Worm (Caenorhabditis elegans) whole organism, early embryonic: ENCODE measurements around the gene eelo-2.

ENCODE experiments used
- B0310.2 ChIP-seq: sonication (generic microtip); optimal IDR thresholded peaks from 2 replicates; lab custom pipeline; 2016; ENCODE audit warnings: mild to moderate bottlenecking, missing genetic modification characterization, missing compliant biosample characterization
- F13C5.2 ChIP-seq: sonication (generic microtip); optimal IDR thresholded peaks from 2 replicates; lab custom pipeline; 2017; ENCODE audit warnings: mild to moderate bottlenecking, missing genetic modification characterization, inconsistent platforms, missing compliant biosample characterization
- aly-1 ChIP-seq: sonication (generic microtip); optimal IDR thresholded peaks from 2 replicates; lab custom pipeline; 2016; ENCODE audit warnings: missing genetic modification characterization, missing compliant biosample characterization
- ama-1 ChIP-seq: fragments of 150-350 bp; optimal IDR thresholded peaks from 2 replicates; lab custom pipeline; 2014
- ceh-13 ChIP-seq: fragments of 200-800 bp; sonication (Bioruptor generic); optimal IDR thresholded peaks from 2 replicates; lab custom pipeline; 2018; ENCODE audit warnings: mild to moderate bottlenecking, missing genetic modification characterization, missing compliant biosample characterization
- ceh-36 ChIP-seq: sonication (generic microtip); optimal IDR thresholded peaks from 2 replicates; lab custom pipeline; 2016; ENCODE audit warnings: missing genetic modification characterization, inconsistent platforms, missing compliant biosample characterization
- ets-7 ChIP-seq: sonication (generic microtip); optimal IDR thresholded peaks from 2 replicates; lab custom pipeline; 2016; ENCODE audit warnings: missing genotype, missing genetic modification characterization, missing compliant biosample characterization
- flt-1 ChIP-seq: fragments of 200-800 bp; sonication (Bioruptor generic); IDR thresholded peaks from 2 replicates; pipeline ENCODE4 v1.3.6; 2022; ENCODE audit warnings: missing genetic modification characterization, missing compliant biosample characterization
- hmbx-1 ChIP-seq: sonication (generic microtip); optimal IDR thresholded peaks from 2 replicates; lab custom pipeline; 2016; ENCODE audit warnings: mild to moderate bottlenecking, missing genetic modification characterization, missing compliant biosample characterization
- hmg-4 ChIP-seq: fragments of 200-800 bp; sonication (Bioruptor generic); optimal IDR thresholded peaks from 2 replicates; lab custom pipeline; 2018; ENCODE audit warnings: mild to moderate bottlenecking, missing genetic modification characterization, missing compliant biosample characterization
- hnd-1 ChIP-seq: sonication (generic microtip); optimal IDR thresholded peaks from 2 replicates; lab custom pipeline; 2016; ENCODE audit warnings: missing genetic modification characterization, missing compliant biosample characterization
- pes-1 ChIP-seq: fragments of 200-800 bp; sonication (Bioruptor generic); IDR thresholded peaks from 2 replicates; pipeline ENCODE4 v1.3.6; 2022; ENCODE audit warnings: missing genetic modification reagents, missing genetic modification characterization, missing compliant biosample characterization
- scrt-1 ChIP-seq: fragments of 200-800 bp; sonication (Bioruptor generic); IDR thresholded peaks from 2 replicates; pipeline ENCODE4 v1.3.6; 2022; ENCODE audit warnings: missing genetic modification characterization, missing compliant biosample characterization
- sea-1 ChIP-seq: fragments of 200-800 bp; sonication (Bioruptor generic); conservative IDR thresholded peaks from 2 replicates; pipeline ENCODE4 v1.3.6; 2022; ENCODE audit warnings: missing genetic modification characterization, missing compliant biosample characterization
- tbx-11 ChIP-seq: fragments of 200-800 bp; sonication (Bioruptor generic); IDR thresholded peaks from 2 replicates; pipeline ENCODE4 v1.3.6; 2022; ENCODE audit warnings: missing genetic modification characterization, missing compliant biosample characterization
- tbx-37 ChIP-seq: fragments of 200-800 bp; sonication (Bioruptor generic); conservative IDR thresholded peaks from 2 replicates; pipeline ENCODE4 v1.3.6; 2022; ENCODE audit warnings: missing genetic modification reagents, missing genetic modification characterization, missing compliant biosample characterization
- tra-4 ChIP-seq: sonication (generic microtip); optimal IDR thresholded peaks from 2 replicates; lab custom pipeline; 2017; ENCODE audit warnings: missing genetic modification characterization, missing compliant biosample characterization

Gene eelo-2

ce11 chrIV:17216048-17216447 lies 33.9 kb upstream of the eelo-2 start, which contains the start of gene Y116A8B.1:
Gene Y116A8B.1, plus strand, starts transcription at chrIV:17216348.
- TF ChIP-seq F13C5.2 (tag; lab: Kevin White, UChicago) (no peak), tbx-37 (GFP tag; lab: Robert Waterston, UW) (no peak), ceh-36 (tag; lab: Kevin White, UChicago) (no peak), hmbx-1 (tag; lab: Kevin White, UChicago) (no peak), pes-1 (no peak)

ce11 chrIV:17223474-17223873 lies 26.5 kb upstream of the eelo-2 start, which contains the start of gene Y116A8B.4:
Gene Y116A8B.4, plus strand, starts transcription at chrIV:17223774.
- TF ChIP-seq tra-4 (tag; lab: Kevin White, UChicago) = no peak

ce11 chrIV:17230958-17231357 lies 19.0 kb upstream of the eelo-2 start, which contains the start of gene npr-32:
Gene npr-32, minus strand, starts transcription at chrIV:17231058.
- TF ChIP-seq scrt-1 (GFP tag; lab: Robert Waterston, UW) = no peak
- TF ChIP-seq tbx-37 (GFP tag; lab: Robert Waterston, UW) = no peak
- no peak for TF ChIP-seq hmbx-1 (tag; lab: Kevin White, UChicago)
- TF ChIP-seq pes-1 = no peak
- TF ChIP-seq ceh-36 (tag; lab: Kevin White, UChicago) = no peak
- TF ChIP-seq F13C5.2 (tag; lab: Kevin White, UChicago) = no peak
- TF ChIP-seq hmg-4 (GFP tag; lab: Kevin White, UChicago) = no peak
- TF ChIP-seq aly-1 (tag; lab: Kevin White, UChicago) = no peak
- TF ChIP-seq tbx-11 (GFP tag; lab: Robert Waterston, UW) = no peak
- no peak for TF ChIP-seq flt-1 (GFP tag; lab: Robert Waterston, UW)
- no peak for TF ChIP-seq tra-4 (tag; lab: Kevin White, UChicago)
- TF ChIP-seq ama-1 (lab: Kevin White, UChicago) = no peak
- TF ChIP-seq ets-7 = no peak
- no peak for TF ChIP-seq B0310.2 (tag; lab: Kevin White, UChicago)
- no peak for TF ChIP-seq sea-1 (GFP tag; lab: Robert Waterston, UW)
- TF ChIP-seq ceh-13 (GFP tag; lab: Kevin White, UChicago) = no peak
- no peak for TF ChIP-seq hnd-1 (tag; lab: Kevin White, UChicago)

- TF ChIP-seq hmbx-1 (tag; lab: Kevin White, UChicago) (no peak), ets-7 (no peak), tra-4 (tag; lab: Kevin White, UChicago) (no peak), F13C5.2 (tag; lab: Kevin White, UChicago) (no peak), tbx-37 (GFP tag; lab: Robert Waterston, UW) (no peak), pes-1 (no peak), tbx-11 (GFP tag; lab: Robert Waterston, UW) (no peak), ama-1 (lab: Kevin White, UChicago) (no peak), scrt-1 (GFP tag; lab: Robert Waterston, UW) (no peak), flt-1 (GFP tag; lab: Robert Waterston, UW) (no peak), ceh-36 (tag; lab: Kevin White, UChicago) (no peak), hnd-1 (tag; lab: Kevin White, UChicago) (no peak), hmg-4 (GFP tag; lab: Kevin White, UChicago) (no peak)
Measured at ce11 chrIV:17232899-17233298, 17.0 kb upstream of the eelo-2 start.

- TF ChIP-seq B0310.2 (tag; lab: Kevin White, UChicago) = no peak
- no peak for TF ChIP-seq tbx-11 (GFP tag; lab: Robert Waterston, UW)
- TF ChIP-seq tra-4 (tag; lab: Kevin White, UChicago) = no peak
- no peak for TF ChIP-seq aly-1 (tag; lab: Kevin White, UChicago)
- TF ChIP-seq sea-1 (GFP tag; lab: Robert Waterston, UW) = no peak
- no peak for TF ChIP-seq tbx-37 (GFP tag; lab: Robert Waterston, UW)
- no peak for TF ChIP-seq hmg-4 (GFP tag; lab: Kevin White, UChicago)
- TF ChIP-seq ceh-36 (tag; lab: Kevin White, UChicago) = no peak
Measured at ce11 chrIV:17233494-17233893, 16.4 kb upstream of the eelo-2 start.

- TF ChIP-seq tbx-11 (GFP tag; lab: Robert Waterston, UW) = no peak
- no peak for TF ChIP-seq ama-1 (lab: Kevin White, UChicago)
- no peak for TF ChIP-seq ets-7
- TF ChIP-seq ceh-36 (tag; lab: Kevin White, UChicago) = no peak
- TF ChIP-seq aly-1 (tag; lab: Kevin White, UChicago) = no peak
- TF ChIP-seq F13C5.2 (tag; lab: Kevin White, UChicago) = no peak
- TF ChIP-seq tra-4 (tag; lab: Kevin White, UChicago) = no peak
- no peak for TF ChIP-seq ceh-13 (GFP tag; lab: Kevin White, UChicago)
- no peak for TF ChIP-seq hmg-4 (GFP tag; lab: Kevin White, UChicago)
- no peak for TF ChIP-seq B0310.2 (tag; lab: Kevin White, UChicago)
- TF ChIP-seq scrt-1 (GFP tag; lab: Robert Waterston, UW) = no peak
- no peak for TF ChIP-seq hnd-1 (tag; lab: Kevin White, UChicago)
- TF ChIP-seq pes-1 = no peak
- TF ChIP-seq sea-1 (GFP tag; lab: Robert Waterston, UW) = no peak
- no peak for TF ChIP-seq flt-1 (GFP tag; lab: Robert Waterston, UW)
- no peak for TF ChIP-seq hmbx-1 (tag; lab: Kevin White, UChicago)
- no peak for TF ChIP-seq tbx-37 (GFP tag; lab: Robert Waterston, UW)
Measured at ce11 chrIV:17237029-17237428, 12.9 kb upstream of the eelo-2 start.

- TF ChIP-seq tbx-37 (GFP tag; lab: Robert Waterston, UW) (no peak), ets-7 (no peak), pes-1 (no peak), F13C5.2 (tag; lab: Kevin White, UChicago) (no peak), sea-1 (GFP tag; lab: Robert Waterston, UW) (no peak), hmg-4 (GFP tag; lab: Kevin White, UChicago) (no peak), B0310.2 (tag; lab: Kevin White, UChicago) (no peak), hmbx-1 (tag; lab: Kevin White, UChicago) (no peak), tra-4 (tag; lab: Kevin White, UChicago) (no peak), ama-1 (lab: Kevin White, UChicago) (no peak), scrt-1 (GFP tag; lab: Robert Waterston, UW) (no peak)
Measured at ce11 chrIV:17238951-17239350, 11.0 kb upstream of the eelo-2 start.
